Fruit fly (Drosophila melanogaster): ENCODE measurements around the gene Tdrd3.
A peak's percentile ranks its signal among the peaks of the same experiment; 100 is the strongest.

The Tdrd3 gene

DNA sequence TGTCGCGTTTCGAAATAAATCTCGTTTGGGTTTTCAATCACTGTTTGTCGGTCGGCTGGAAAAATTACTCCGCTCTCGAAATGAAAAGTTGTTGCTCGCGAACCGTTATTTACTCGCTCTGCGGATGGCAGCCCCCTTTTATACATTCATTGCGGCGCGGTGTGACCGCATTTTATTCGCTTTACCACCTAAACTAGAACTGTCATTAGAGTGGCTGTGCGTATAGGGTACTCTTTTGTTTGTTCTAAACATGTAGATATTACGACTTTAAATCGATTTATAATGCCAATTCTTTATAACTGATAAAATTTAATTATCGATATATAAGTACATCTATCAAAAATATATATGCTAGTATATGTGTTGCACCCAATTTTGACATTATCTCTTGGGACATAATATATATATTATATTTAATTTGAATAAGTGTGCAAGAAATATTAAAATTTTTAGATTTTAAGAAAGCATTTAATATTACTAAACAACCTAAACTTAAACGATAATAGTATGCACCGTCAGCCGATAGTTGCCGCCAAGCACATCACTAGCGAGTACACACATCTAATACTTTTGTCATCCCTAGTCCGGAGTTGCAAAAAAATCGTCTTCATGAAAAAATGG lies at the start of gene Tdrd3, which contains the start of gene bmm (continued):
- TF ChIP-seq Eip74EF (GFP tag; optimal IDR thresholded peaks at IDR 0.05): peak in 1 of 2 experiments; percentile 61
- no peak for TF ChIP-seq emc (GFP tag; optimal IDR thresholded peaks at IDR 0.05)
- no peak for TF ChIP-seq ftz-f1 (GFP tag; optimal IDR thresholded peaks at IDR 0.05)
- TF ChIP-seq eyg (GFP tag; optimal IDR thresholded peaks at IDR 0.05): no peak
- TF ChIP-seq CG32772 (GFP tag; IDR thresholded peaks at IDR 0.05): peak; percentile 79
- TF ChIP-seq slp2 (GFP tag; optimal IDR thresholded peaks at IDR 0.05): no peak
- TF ChIP-seq CG31224 (GFP tag; IDR thresholded peaks at IDR 0.05): peak; percentile 69
- no peak for TF ChIP-seq gro (GFP tag; optimal IDR thresholded peaks at IDR 0.05)
- TF ChIP-seq pfk (GFP tag; optimal IDR thresholded peaks at IDR 0.05): no peak
- peak; percentile 80 for TF ChIP-seq CG11247 (GFP tag; IDR thresholded peaks at IDR 0.05)
- peak; percentile 61 for TF ChIP-seq CG34422 (GFP tag; IDR thresholded peaks at IDR 0.05)
- TF ChIP-seq wdn (GFP tag; IDR thresholded peaks at IDR 0.05): peak; percentile 43; the same call in 1 of the 2 replicates
- peak; percentile 77 for TF ChIP-seq CG13296 (GFP tag; optimal IDR thresholded peaks at IDR 0.05)
- no peak for TF ChIP-seq Adf1 (GFP tag; IDR thresholded peaks at IDR 0.05)
- TF ChIP-seq nerfin-1 (tag; optimal IDR thresholded peaks at IDR 0.05): peak; percentile 68
- TF ChIP-seq CkIIα-i1 (GFP tag; IDR thresholded peaks at IDR 0.05): no peak
- TF ChIP-seq CG8924 (tag; optimal IDR thresholded peaks at IDR 0.05): peak; percentile 94
- peak; percentile 89 for TF ChIP-seq CG18599 (GFP tag; optimal IDR thresholded peaks at IDR 0.05)
- TF ChIP-seq CG6854 (GFP tag; optimal IDR thresholded peaks at IDR 0.05): peak; percentile 47
- TF ChIP-seq pho (GFP tag; optimal IDR thresholded peaks at IDR 0.05): peak; percentile 75
- no peak for TF ChIP-seq pita (GFP tag; optimal IDR thresholded peaks at IDR 0.05)
- TF ChIP-seq chm (GFP tag; IDR thresholded peaks at IDR 0.05): peak; percentile 76
- peak; percentile 36 for TF ChIP-seq Elba2 (GFP tag; optimal IDR thresholded peaks at IDR 0.05)
- TF ChIP-seq CG8388 (GFP tag; optimal IDR thresholded peaks at IDR 0.05): peak; percentile 70
- TF ChIP-seq mirr (GFP tag; optimal IDR thresholded peaks at IDR 0.05): peak; percentile 38
- TF ChIP-seq gfzf (GFP tag; optimal IDR thresholded peaks at IDR 0.05): peak; percentile 77
- peak; percentile 71 for TF ChIP-seq trh (GFP tag; optimal IDR thresholded peaks at IDR 0.05)
- peak; percentile 87 for TF ChIP-seq CG13287 (GFP tag; IDR thresholded peaks at IDR 0.05; ENCODE audit: partially characterized antibody)
- peak; percentile 75 for TF ChIP-seq HLH3B (GFP tag; IDR thresholded peaks at IDR 0.05)
- TF ChIP-seq en (GFP tag; optimal IDR thresholded peaks at IDR 0.05): no peak
- peak; percentile 81 for TF ChIP-seq Nf-YC (tag; optimal IDR thresholded peaks at IDR 0.05)
- peak; percentile 54 for TF ChIP-seq chn (GFP tag; optimal IDR thresholded peaks at IDR 0.05)
- TF ChIP-seq CG8359 (GFP tag; optimal IDR thresholded peaks at IDR 0.05; ENCODE audit: borderline replicate concordance): no peak
- TF ChIP-seq CG17359 (tag; optimal IDR thresholded peaks at IDR 0.05): peak; percentile 73
- peak; percentile 25; the same call in 1 of the 2 replicates for TF ChIP-seq stc (GFP tag; IDR thresholded peaks at IDR 0.05)
- TF ChIP-seq CG15514 (GFP tag; optimal IDR thresholded peaks at IDR 0.05): peak; percentile 61
- TF ChIP-seq vnd (GFP tag; IDR thresholded peaks at IDR 0.05; ENCODE audit: partially characterized antibody): peak; percentile 84
- no peak for TF ChIP-seq CG15479 (GFP tag; optimal IDR thresholded peaks at IDR 0.05)
- peak; percentile 19 for TF ChIP-seq CG17802 (tag; optimal IDR thresholded peaks at IDR 0.05)
- peak; percentile 71; the same call in 1 of the 3 replicates for TF ChIP-seq mld (GFP tag; IDR thresholded peaks at IDR 0.05; ENCODE audit: partially characterized antibody)
- TF ChIP-seq pzg (GFP tag; optimal IDR thresholded peaks at IDR 0.05): peak; percentile 64
- TF ChIP-seq CG4282 (GFP tag; optimal IDR thresholded peaks at IDR 0.05): no peak
- TF ChIP-seq ATbp (GFP tag; optimal IDR thresholded peaks at IDR 0.05): peak; percentile 49
- peak; percentile 35 for TF ChIP-seq CG13624 (GFP tag; optimal IDR thresholded peaks at IDR 0.05)
- peak; percentile 48 for TF ChIP-seq CG3838 (GFP tag; optimal IDR thresholded peaks at IDR 0.05)
- peak; percentile 70; the same call in 1 of the 2 replicates for TF ChIP-seq ranshi (GFP tag; IDR thresholded peaks at IDR 0.05)
- peak; percentile 82 for TF ChIP-seq CG7963 (GFP tag; IDR thresholded peaks at IDR 0.05; ENCODE audit: partially characterized antibody)
- peak; percentile 86 for TF ChIP-seq CG15601 (tag; optimal IDR thresholded peaks at IDR 0.05)
- peak; percentile 87 for TF ChIP-seq inv (GFP tag; IDR thresholded peaks at IDR 0.05; ENCODE audit: partially characterized antibody)
